Worm (Caenorhabditis elegans): Measurements from ENCODE around the gene Y38F1A.8.

The Y38F1A.8 gene

ce11 chrII:13030051-13030437, 29.4 kb upstream of the Y38F1A.8 start:
- no peak for TF ChIP-seq skn-1 (tag; optimal IDR thresholded peaks at IDR 0.05)

- TF ChIP-seq nhr-25 (tag; optimal IDR thresholded peaks at IDR 0.05) = peak; percentile 1
- TF ChIP-seq nhr-6 (tag; optimal IDR thresholded peaks at IDR 0.05) = no peak
- TF ChIP-seq fos-1 (tag; optimal IDR thresholded peaks at IDR 0.05) = peak; percentile 38
- no peak for TF ChIP-seq elt-1 (tag; optimal IDR thresholded peaks at IDR 0.05)
- TF ChIP-seq unc-55 (GFP tag; optimal IDR thresholded peaks at IDR 0.05) = no peak
- TF ChIP-seq nhr-129 (tag; optimal IDR thresholded peaks at IDR 0.05) = peak; percentile 28
- TF ChIP-seq nhr-237 (tag; optimal IDR thresholded peaks at IDR 0.05) = no peak
- no peak for TF ChIP-seq lin-39 (tag; optimal IDR thresholded peaks at IDR 0.05)
- TF ChIP-seq mab-5 (tag; optimal IDR thresholded peaks at IDR 0.05) = peak; percentile 57
- TF ChIP-seq ztf-1 (GFP tag; conservative IDR thresholded peaks at IDR 0.05) = no peak
- no peak for TF ChIP-seq lin-11 (tag; optimal IDR thresholded peaks at IDR 0.05)
- no peak for TF ChIP-seq lin-13 (GFP tag; optimal IDR thresholded peaks at IDR 0.05)
- TF ChIP-seq blmp-1 (tag; optimal IDR thresholded peaks at IDR 0.05; ENCODE audit: insufficient read depth) = no peak
- no peak for TF ChIP-seq nhr-12 (tag; optimal IDR thresholded peaks at IDR 0.05)
- peak; percentile 4 for TF ChIP-seq sma-3 (GFP tag; optimal IDR thresholded peaks at IDR 0.05)
- no peak for TF ChIP-seq nhr-23 (tag; optimal IDR thresholded peaks at IDR 0.05)
- no peak for TF ChIP-seq skn-1 (tag; optimal IDR thresholded peaks at IDR 0.05)
- TF ChIP-seq C34F6.9 (tag; optimal IDR thresholded peaks at IDR 0.05) = no peak
- no peak for TF ChIP-seq ZK546.5 (tag; optimal IDR thresholded peaks at IDR 0.05)
- TF ChIP-seq ama-1 (optimal IDR thresholded peaks at IDR 0.05) = no peak
- no peak for TF ChIP-seq snpc-4 (tag; optimal IDR thresholded peaks at IDR 0.05)
- no peak for TF ChIP-seq zag-1 (tag; optimal IDR thresholded peaks at IDR 0.05)
- TF ChIP-seq sma-9 (GFP tag; optimal IDR thresholded peaks at IDR 0.05) = no peak
- no peak for TF ChIP-seq sma-9 (tag; optimal IDR thresholded peaks at IDR 0.05)
- TF ChIP-seq Y55F3AM.14 (GFP tag; optimal IDR thresholded peaks at IDR 0.05) = no peak
- TF ChIP-seq sem-4 (tag; optimal IDR thresholded peaks at IDR 0.05) = no peak
- TF ChIP-seq alr-1 (tag; optimal IDR thresholded peaks at IDR 0.05) = no peak
- TF ChIP-seq nhr-10 (tag; optimal IDR thresholded peaks at IDR 0.05) = no peak
- no peak for TF ChIP-seq nhr-21 (tag; optimal IDR thresholded peaks at IDR 0.05)
- no peak for TF ChIP-seq ztf-11 (tag; optimal IDR thresholded peaks at IDR 0.05)
- no peak for TF ChIP-seq elt-3 (tag; optimal IDR thresholded peaks at IDR 0.05)
- no peak for TF ChIP-seq unc-39 (tag; optimal IDR thresholded peaks at IDR 0.05)
- TF ChIP-seq mbf-1 (tag; optimal IDR thresholded peaks at IDR 0.05) = no peak
- TF ChIP-seq ceh-82 (tag; optimal IDR thresholded peaks at IDR 0.05) = no peak
- no peak for TF ChIP-seq nhr-11 (tag; optimal IDR thresholded peaks at IDR 0.05)
- TF ChIP-seq aly-2 (tag; optimal IDR thresholded peaks at IDR 0.05) = no peak
- no peak for TF ChIP-seq lsy-2 (tag; optimal IDR thresholded peaks at IDR 0.05)
- TF ChIP-seq ztf-4 (tag; optimal IDR thresholded peaks at IDR 0.05) = no peak
- no peak for TF ChIP-seq nhr-77 (tag; optimal IDR thresholded peaks at IDR 0.05)
- TF ChIP-seq F13H6.1 (tag; optimal IDR thresholded peaks at IDR 0.05) = no peak
- TF ChIP-seq dmd-4 (tag; optimal IDR thresholded peaks at IDR 0.05) = no peak
- no peak for TF ChIP-seq unc-62 (GFP tag; optimal IDR thresholded peaks at IDR 0.05)
- TF ChIP-seq R02D3.7 (tag; optimal IDR thresholded peaks at IDR 0.05) = no peak
- no peak for TF ChIP-seq gmeb-1 (tag; optimal IDR thresholded peaks at IDR 0.05)
- no peak for TF ChIP-seq peb-1 (tag; optimal IDR thresholded peaks at IDR 0.05)
- no peak for TF ChIP-seq mdl-1 (tag; optimal IDR thresholded peaks at IDR 0.05)
- peak; percentile 48 for TF ChIP-seq ceh-16 (tag; optimal IDR thresholded peaks at IDR 0.05)
- TF ChIP-seq egl-27 (tag; optimal IDR thresholded peaks at IDR 0.05) = no peak
- TF ChIP-seq crh-2 (tag; optimal IDR thresholded peaks at IDR 0.05) = no peak
Measured at ce11 chrII:13029290-13030050, 28.8 kb upstream of the Y38F1A.8 start.

Data from whole organism, L2 larva.